Worm (Caenorhabditis elegans) whole organism, young adult: ENCODE data around the gene col-104.
"Not testable (repeated sequence)": the region's sequence is repeated elsewhere in the genome, so short reads cannot be mapped to it uniquely, and the experiment has no call there.

Source experiments
- F23B12.7 ChIP-seq: sonication (generic microtip); optimal IDR thresholded peaks from 2 replicates; lab custom pipeline; 2017; ENCODE audit warnings: missing genetic modification characterization, mild to moderate bottlenecking, missing compliant biosample characterization, antibody characterized with exemption, moderate library complexity; ENCODE audit not compliant: insufficient read depth
- F33H1.4 ChIP-seq: fragments of 200-800 bp; sonication (Bioruptor generic); IDR thresholded peaks from 2 replicates; pipeline ENCODE4 v1.3.6; 2022; ENCODE audit warnings: missing genetic modification reagents, missing genetic modification characterization, missing compliant biosample characterization
- F39B2.1 ChIP-seq: fragments of 200-800 bp; sonication (Bioruptor generic); IDR thresholded peaks from 2 replicates; pipeline ENCODE4 v1.3.6; 2022; ENCODE audit warnings: missing genetic modification reagents, missing genetic modification characterization, missing compliant biosample characterization
- F49E8.2 ChIP-seq: sonication (generic microtip); optimal IDR thresholded peaks from 3 replicates; lab custom pipeline; 2017; ENCODE audit warnings: missing genetic modification characterization, mild to moderate bottlenecking, missing compliant biosample characterization, antibody characterized with exemption, moderate library complexity; ENCODE audit not compliant: insufficient read depth
- F57A8.1 ChIP-seq: fragments of 200-800 bp; sonication (Bioruptor generic); optimal IDR thresholded peaks from 2 replicates; lab custom pipeline; 2018; ENCODE audit warnings: mild to moderate bottlenecking, missing genetic modification characterization, moderate library complexity, missing compliant biosample characterization
- Y67H2A.10 ChIP-seq: fragments of 200-800 bp; sonication (Bioruptor generic); conservative IDR thresholded peaks from 2 replicates; pipeline ENCODE4 v1.3.6; 2022; ENCODE audit warnings: missing genetic modification reagents, missing genetic modification characterization, missing compliant biosample characterization
- ZK185.1 ChIP-seq: sonication (generic microtip); optimal IDR thresholded peaks from 2 replicates; lab custom pipeline; 2016; ENCODE audit warnings: mild to moderate bottlenecking, missing genetic modification characterization, missing compliant biosample characterization; ENCODE audit not compliant: poor library complexity, severe bottlenecking
- atf-7 ChIP-seq: sonication (generic microtip); optimal IDR thresholded peaks from 2 replicates; lab custom pipeline; 2017; ENCODE audit warnings: mild to moderate bottlenecking, missing genetic modification characterization, missing compliant biosample characterization
- athp-1 ChIP-seq: sonication (generic microtip); optimal IDR thresholded peaks from 2 replicates; lab custom pipeline; 2017; ENCODE audit warnings: mild to moderate bottlenecking, missing genetic modification characterization, missing compliant biosample characterization
- bed-2 ChIP-seq: fragments of 200-800 bp; sonication (Bioruptor generic); IDR thresholded peaks from 2 replicates; pipeline ENCODE4 v1.3.6; 2022; ENCODE audit warnings: missing genetic modification reagents, missing genetic modification characterization, missing compliant biosample characterization
- ceh-100 ChIP-seq: fragments of 200-800 bp; sonication (Bioruptor generic); IDR thresholded peaks from 2 replicates; pipeline ENCODE4 v1.3.6; 2022; ENCODE audit warnings: missing genetic modification reagents, missing genetic modification characterization, missing compliant biosample characterization
- ceh-79 ChIP-seq: sonication (generic microtip); optimal IDR thresholded peaks from 2 replicates; lab custom pipeline; 2017; ENCODE audit warnings: mild to moderate bottlenecking, missing genetic modification characterization, missing compliant biosample characterization
- die-1 ChIP-seq: sonication (generic microtip); optimal IDR thresholded peaks from 2 replicates; lab custom pipeline; 2016; ENCODE audit warnings: missing genotype, mild to moderate bottlenecking, missing genetic modification characterization, missing compliant biosample characterization
- dox-1 ChIP-seq: fragments of 200-800 bp; sonication (Bioruptor generic); IDR thresholded peaks from 2 replicates; pipeline ENCODE4 v1.3.6; 2022; ENCODE audit warnings: missing genetic modification reagents, missing genetic modification characterization, missing compliant biosample characterization
- egl-44 ChIP-seq: fragments of 200-800 bp; sonication (Bioruptor generic); IDR thresholded peaks from 2 replicates; pipeline ENCODE4 v1.3.6; 2022; ENCODE audit warnings: missing genetic modification reagents, missing genetic modification characterization, missing compliant biosample characterization
- egrh-3 ChIP-seq: fragments of 200-800 bp; sonication (Bioruptor generic); IDR thresholded peaks from 2 replicates; pipeline ENCODE4 v1.3.6; 2022; ENCODE audit warnings: missing genetic modification reagents, missing genetic modification characterization, missing compliant biosample characterization
- gei-17 ChIP-seq: fragments of 200-800 bp; sonication (Bioruptor generic); optimal IDR thresholded peaks from 2 replicates; lab custom pipeline; 2018; ENCODE audit warnings: mild to moderate bottlenecking, missing genetic modification characterization, missing compliant biosample characterization
- him-1 ChIP-seq: sonication (generic microtip); optimal IDR thresholded peaks from 2 replicates; lab custom pipeline; 2016; ENCODE audit warnings: missing genotype, missing genetic modification reagents, missing genetic modification characterization, missing compliant biosample characterization
- hlh-12 ChIP-seq: sonication (generic microtip); optimal IDR thresholded peaks from 2 replicates; lab custom pipeline; 2016; ENCODE audit warnings: missing genetic modification characterization, missing compliant biosample characterization
- hlh-26 ChIP-seq: fragments of 200-800 bp; sonication (Bioruptor generic); conservative IDR thresholded peaks from 2 replicates; pipeline ENCODE4 v1.3.6; 2022; ENCODE audit warnings: missing genetic modification reagents, missing genetic modification characterization, missing compliant biosample characterization
- lsy-27 ChIP-seq: sonication (generic microtip); optimal IDR thresholded peaks from 2 replicates; lab custom pipeline; 2017; ENCODE audit warnings: missing genetic modification characterization, mild to moderate bottlenecking, missing compliant biosample characterization, antibody characterized with exemption, missing genotype, borderline replicate concordance; ENCODE audit not compliant: insufficient read depth
- madf-6 ChIP-seq: fragments of 200-800 bp; sonication (Bioruptor generic); IDR thresholded peaks from 2 replicates; pipeline ENCODE4 v1.3.6; 2022; ENCODE audit warnings: missing genetic modification reagents, missing genetic modification characterization, missing compliant biosample characterization
- madf-8 ChIP-seq: fragments of 200-800 bp; sonication (Bioruptor generic); conservative IDR thresholded peaks from 2 replicates; pipeline ENCODE4 v1.3.6; 2022; ENCODE audit warnings: missing genetic modification reagents, missing genetic modification characterization, missing compliant biosample characterization
- mcd-1 ChIP-seq: fragments of 200-800 bp; sonication (Bioruptor generic); IDR thresholded peaks from 2 replicates; pipeline ENCODE4 v1.3.6; 2022; ENCODE audit warnings: missing genetic modification reagents, missing genetic modification characterization, missing compliant biosample characterization
- mxl-1 ChIP-seq: sonication (generic microtip); optimal IDR thresholded peaks from 2 replicates; lab custom pipeline; 2016; ENCODE audit warnings: missing genetic modification characterization, missing compliant biosample characterization
- nfya-1 ChIP-seq: sonication (generic microtip); optimal IDR thresholded peaks from 2 replicates; lab custom pipeline; 2017; ENCODE audit warnings: antibody characterized with exemption, missing compliant biosample characterization, missing genetic modification characterization, borderline replicate concordance; ENCODE audit not compliant: insufficient read depth
- nfyb-1 ChIP-seq: fragments of 200-800 bp; sonication (Bioruptor generic); IDR thresholded peaks from 2 replicates; pipeline ENCODE4 v1.3.6; 2022; ENCODE audit warnings: missing genetic modification reagents, missing genetic modification characterization, missing compliant biosample characterization
- nhr-90 ChIP-seq: sonication (generic microtip); optimal IDR thresholded peaks from 2 replicates; lab custom pipeline; 2016; ENCODE audit warnings: missing genotype, mild to moderate bottlenecking, missing genetic modification characterization, missing compliant biosample characterization
- rcor-1 ChIP-seq: fragments of 200-800 bp; sonication (Bioruptor generic); IDR thresholded peaks from 2 replicates; pipeline ENCODE4 v1.3.6; 2022; ENCODE audit warnings: missing genetic modification reagents, missing genetic modification characterization, missing compliant biosample characterization
- rec-8 ChIP-seq, 2 experiments: sonication (generic microtip); optimal IDR thresholded peaks; 2 replicates each; lab custom pipeline; 2016; ENCODE audit warnings: mild to moderate bottlenecking in 2 of 2, missing genetic modification characterization in 2 of 2, missing genetic modification reagents in 2 of 2, missing genotype in 2 of 2, missing biosample characterization in 1 of 2, missing compliant biosample characterization in 1 of 2, moderate library complexity in 1 of 2
- tbx-9 ChIP-seq: sonication (generic microtip); optimal IDR thresholded peaks from 2 replicates; lab custom pipeline; 2016; ENCODE audit warnings: borderline replicate concordance, missing genetic modification characterization, inconsistent platforms, missing compliant biosample characterization
- unc-130 ChIP-seq: sonication (generic microtip); optimal IDR thresholded peaks from 2 replicates; lab custom pipeline; 2016; ENCODE audit warnings: missing genetic modification reagents, missing genetic modification characterization, missing compliant biosample characterization
- ztf-28 ChIP-seq: fragments of 200-800 bp; sonication (Bioruptor generic); IDR thresholded peaks from 2 replicates; pipeline ENCODE4 v1.3.6; 2022; ENCODE audit warnings: missing genetic modification reagents, missing genetic modification characterization, missing compliant biosample characterization

Gene col-104

DNA sequence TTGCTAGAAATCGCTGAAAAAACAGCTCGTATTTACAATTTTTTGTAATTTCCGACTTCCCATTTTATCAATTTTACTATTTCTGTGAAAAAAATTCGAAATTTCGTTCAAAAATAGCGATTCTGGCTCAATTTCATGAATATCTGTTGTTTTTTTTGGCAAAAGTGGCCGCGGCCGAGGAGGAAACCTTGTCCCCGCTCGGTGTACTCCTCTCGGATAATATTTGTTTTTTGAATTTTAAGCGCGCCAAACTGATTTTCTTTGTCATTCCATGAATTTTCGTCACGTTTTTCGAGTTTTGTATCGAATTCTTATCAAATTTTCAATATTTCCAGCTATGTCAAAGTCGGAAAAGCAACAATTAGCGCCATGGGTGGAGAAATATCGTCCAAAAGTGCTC is 8.1 kb downstream of the col-104 start, which contains the start of gene rfc-2 (continued):
- no peak for TF ChIP-seq ceh-79 (tag; lab: Kevin White, UChicago)
- no peak for TF ChIP-seq F23B12.7
- no peak for TF ChIP-seq gei-17 (GFP tag; lab: Kevin White, UChicago)
- TF ChIP-seq ceh-100 = no peak
- TF ChIP-seq Y67H2A.10 = no peak
- no peak for TF ChIP-seq lsy-27 (tag; lab: Kevin White, UChicago)
- TF ChIP-seq die-1 (tag; lab: Kevin White, UChicago) = no peak
- TF ChIP-seq athp-1 (tag; lab: Kevin White, UChicago) = no peak
- no peak for TF ChIP-seq nfya-1 (tag; lab: Kevin White, UChicago)
- no peak for TF ChIP-seq atf-7 (tag; lab: Kevin White, UChicago)
- TF ChIP-seq F57A8.1 (GFP tag; lab: Kevin White, UChicago) = no peak
- TF ChIP-seq F39B2.1 (GFP tag; lab: Robert Waterston, UW) = no peak
- no peak for TF ChIP-seq nfyb-1 (GFP tag; lab: Robert Waterston, UW)
- no peak for TF ChIP-seq egl-44 (GFP tag; lab: Robert Waterston, UW)
- TF ChIP-seq ztf-28 (GFP tag; lab: Robert Waterston, UW) = no peak
- no peak for TF ChIP-seq rcor-1 (GFP tag; lab: Robert Waterston, UW)
- no peak for TF ChIP-seq rec-8 (tag; optimal IDR thresholded peaks at IDR 0.05; lab: Kevin White, UChicago)
- TF ChIP-seq unc-130 (GFP tag; lab: Kevin White, UChicago) = no peak
- peak; percentile 33; the same call in 1 of the 2 replicates for TF ChIP-seq mcd-1 (GFP tag; lab: Robert Waterston, UW)
- no peak for TF ChIP-seq hlh-12 (tag; lab: Kevin White, UChicago)
- no peak for TF ChIP-seq F49E8.2
- TF ChIP-seq dox-1 (GFP tag; lab: Robert Waterston, UW) = peak; percentile 42; the same call in 1 of the 2 replicates
- TF ChIP-seq ZK185.1 (tag; lab: Kevin White, UChicago) = no peak
- peak; percentile 26 for TF ChIP-seq him-1 (tag; lab: Kevin White, UChicago)
- TF ChIP-seq madf-6 = 0 out of 2 replicates have a peak, but pooled peaks have one; percentile 10
- no peak for TF ChIP-seq madf-8 (GFP tag; lab: Robert Waterston, UW)

DNA sequence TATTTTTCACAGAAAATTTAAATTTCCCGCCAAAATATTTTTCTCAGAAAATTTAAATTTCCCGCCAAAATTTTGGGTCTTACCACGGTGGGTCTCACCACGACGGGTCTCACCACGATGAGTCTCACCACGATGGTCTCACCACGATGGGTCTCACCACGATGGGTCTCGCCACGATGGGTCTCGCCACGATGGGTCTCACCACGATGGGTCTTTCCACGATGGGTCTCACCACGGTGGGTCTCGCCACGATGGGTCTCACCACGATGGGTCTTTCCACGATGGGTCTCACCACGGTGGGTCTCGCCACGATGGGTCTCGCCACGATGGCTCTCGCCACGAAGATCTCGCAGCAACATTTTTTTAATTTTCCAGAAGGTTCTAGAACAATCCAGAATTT is 9.7 kb downstream of the col-104 start:
- TF ChIP-seq egrh-3 (GFP tag; lab: Robert Waterston, UW) = peak; percentile 8; the same call in 1 of the 2 replicates
- TF ChIP-seq F33H1.4 (GFP tag; lab: Robert Waterston, UW) = peak; percentile 55; the same call in 1 of the 2 replicates

DNA sequence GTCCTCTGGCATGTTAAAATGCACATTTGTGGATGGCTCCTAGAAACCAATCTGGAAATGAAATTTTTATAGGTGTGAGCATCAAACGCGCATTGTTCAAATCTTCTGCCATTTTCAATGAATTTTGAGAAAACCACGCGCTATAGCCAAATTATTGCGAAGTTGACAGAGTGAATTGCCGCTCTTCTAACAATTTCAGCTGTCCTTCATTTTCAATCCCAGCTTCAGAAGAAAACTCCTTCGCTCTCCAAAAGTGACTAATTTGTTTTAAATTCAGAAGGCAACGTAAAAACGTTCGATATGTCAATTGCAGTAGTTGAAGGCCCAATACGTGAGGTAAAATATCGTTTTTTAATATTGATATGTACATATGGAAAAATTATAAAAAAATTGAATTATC is 11.7 kb downstream of the col-104 start, which contains the start of gene F58F6.5:
Gene F58F6.5 (plus strand): TSS at position 301 of the 400 bp plus-strand sequence.
- TF ChIP-seq hlh-26 (GFP tag; lab: Robert Waterston, UW); bed-2 (GFP tag; lab: Robert Waterston, UW); mxl-1 (tag; lab: Kevin White, UChicago): not testable (repeated sequence)

DNA sequence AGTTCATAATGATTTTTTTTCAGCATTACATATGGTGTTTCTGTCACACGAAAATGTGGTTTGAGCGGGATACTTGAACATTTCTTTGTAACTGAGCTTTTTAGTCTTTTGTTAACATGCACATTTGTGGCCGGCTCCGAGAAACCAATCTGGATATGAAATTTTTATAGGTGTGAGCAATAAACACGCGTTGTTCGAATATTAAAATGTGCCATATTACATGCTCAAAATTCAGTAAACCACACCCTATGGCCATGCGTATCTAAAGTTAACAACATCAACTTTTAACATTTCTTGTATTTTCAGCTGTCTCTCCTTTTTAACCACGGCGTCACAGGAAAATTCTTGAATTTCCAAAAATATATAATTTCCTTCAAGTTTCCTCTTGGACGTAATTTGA is 14.3 kb downstream of the col-104 start, which contains the start of gene F58F6.6:
Gene F58F6.6 (plus strand): TSS at position 301 of the 400 bp plus-strand sequence.
- not testable (repeated sequence) for TF ChIP-seq nhr-90 (tag; lab: Kevin White, UChicago); madf-6; tbx-9
